Worm (Caenorhabditis elegans): ENCODE data around the gene F09E5.11.

F09E5.11 gene

DNA sequence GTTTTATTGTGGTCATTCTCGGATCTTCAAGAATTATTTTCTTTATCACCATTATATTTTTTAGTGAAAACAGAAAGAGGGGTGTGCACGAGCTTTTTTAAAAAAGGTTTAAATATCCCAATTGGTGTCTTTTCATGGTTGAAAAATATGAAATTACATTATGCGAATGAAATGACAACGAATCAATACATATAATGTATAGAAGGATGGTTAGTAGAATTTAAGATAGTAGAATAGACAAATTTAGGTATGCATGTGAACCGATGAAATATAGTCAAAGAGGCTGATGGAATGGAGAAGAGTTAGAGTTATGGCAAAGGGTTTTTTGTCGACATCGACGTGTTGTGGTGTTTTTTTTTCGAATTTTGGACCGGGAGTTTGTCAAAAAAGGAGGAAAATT is 6.5 kb upstream of the F09E5.11 start:
- no peak for TF ChIP-seq ref-1 (GFP tag; conservative IDR thresholded peaks at IDR 0.05)
- TF ChIP-seq ztf-23 (GFP tag; IDR thresholded peaks at IDR 0.05): no peak
- no peak for TF ChIP-seq med-1 (GFP tag; optimal IDR thresholded peaks at IDR 0.05; ENCODE audit: insufficient read depth)
- TF ChIP-seq cog-1 (tag; optimal IDR thresholded peaks at IDR 0.05): no peak

DNA sequence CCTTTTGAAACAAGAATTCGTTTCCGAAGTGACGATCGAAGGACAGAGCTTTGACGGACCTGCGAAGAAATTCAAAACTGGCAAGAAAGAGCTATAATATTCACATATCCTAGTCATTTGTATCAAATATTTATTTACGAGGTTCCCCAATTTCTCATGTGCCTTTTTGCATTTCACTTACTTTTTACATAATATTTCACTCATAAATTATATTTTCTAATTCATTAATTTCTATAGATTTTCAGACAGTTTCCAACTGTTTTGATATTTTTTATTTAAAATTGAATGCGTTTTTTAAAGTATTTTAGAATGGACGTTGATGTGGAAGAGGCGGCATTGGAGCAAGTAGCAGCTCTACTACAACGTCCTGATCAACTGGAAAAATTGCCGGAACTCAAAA is 1.3 kb upstream of the F09E5.11 start, which contains the start of gene sec-6:
Gene sec-6, plus strand, starts transcription at position 301 of the 400 bp plus-strand sequence.
- no peak for TF ChIP-seq klf-2 (GFP tag; conservative IDR thresholded peaks at IDR 0.05)
- no peak for TF ChIP-seq T22C8.4 (GFP tag; IDR thresholded peaks at IDR 0.05)
- no peak for TF ChIP-seq ref-1 (GFP tag; conservative IDR thresholded peaks at IDR 0.05)
- no peak for TF ChIP-seq flt-1 (GFP tag; IDR thresholded peaks at IDR 0.05)
- TF ChIP-seq cog-1 (tag; optimal IDR thresholded peaks at IDR 0.05): no peak
- no peak for TF ChIP-seq tab-1 (GFP tag; IDR thresholded peaks at IDR 0.05)

DNA sequence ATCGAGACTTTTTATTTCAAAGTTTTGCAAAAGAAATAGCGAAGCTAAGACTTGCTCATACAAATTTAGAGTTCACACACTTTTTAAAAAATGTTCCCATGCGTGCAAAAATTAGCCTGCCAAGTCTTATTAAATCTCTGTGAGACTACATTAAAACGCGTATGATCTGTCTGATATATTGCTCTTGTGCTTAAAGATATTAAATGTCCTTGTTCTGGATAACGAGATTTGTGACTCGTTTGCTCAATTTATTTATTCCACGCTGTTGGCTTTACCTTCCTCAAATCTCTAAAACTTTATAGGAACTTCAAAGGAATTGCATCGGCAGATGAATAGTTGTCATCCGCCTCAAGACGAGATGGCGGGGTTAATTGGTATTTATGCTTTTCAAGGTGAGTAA is 2.6 kb downstream of the F09E5.11 start, which contains the start of gene srg-69:
Gene srg-69, plus strand, starts transcription at position 301 of the 400 bp plus-strand sequence.
- TF ChIP-seq ztf-29 (GFP tag; IDR thresholded peaks at IDR 0.05) (no peak), tab-1 (GFP tag; IDR thresholded peaks at IDR 0.05) (no peak), med-1 (GFP tag; optimal IDR thresholded peaks at IDR 0.05; ENCODE audit: insufficient read depth) (no peak), cog-1 (tag; optimal IDR thresholded peaks at IDR 0.05) (no peak), klf-2 (GFP tag; conservative IDR thresholded peaks at IDR 0.05) (no peak), T22C8.4 (GFP tag; IDR thresholded peaks at IDR 0.05) (no peak), ref-1 (GFP tag; conservative IDR thresholded peaks at IDR 0.05) (no peak), ztf-23 (GFP tag; IDR thresholded peaks at IDR 0.05) (no peak), flt-1 (GFP tag; IDR thresholded peaks at IDR 0.05) (no peak)

DNA sequence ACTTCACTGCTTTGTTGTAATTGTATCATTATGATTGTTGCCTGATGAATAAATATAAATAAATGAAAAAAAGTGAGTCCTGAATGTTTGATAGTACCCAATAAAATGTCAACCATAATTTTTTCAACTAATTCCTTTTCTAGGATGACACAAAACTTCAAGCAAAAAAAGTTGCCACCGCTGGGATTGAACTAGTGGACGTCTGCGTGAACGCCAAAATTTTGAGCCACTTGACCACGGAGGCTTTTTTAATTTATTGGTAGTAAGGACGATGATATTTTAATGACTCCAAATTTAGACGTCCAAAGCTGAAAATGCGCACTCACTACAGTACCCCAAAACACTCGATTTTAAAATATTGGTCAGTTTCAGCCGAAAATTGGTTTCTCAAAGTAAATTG is 4.3 kb downstream of the F09E5.11 start:
- TF ChIP-seq ztf-29 (GFP tag; IDR thresholded peaks at IDR 0.05) (no peak), ref-1 (GFP tag; conservative IDR thresholded peaks at IDR 0.05) (no peak), cog-1 (tag; optimal IDR thresholded peaks at IDR 0.05) (no peak), med-1 (GFP tag; optimal IDR thresholded peaks at IDR 0.05; ENCODE audit: insufficient read depth) (no peak)

DNA sequence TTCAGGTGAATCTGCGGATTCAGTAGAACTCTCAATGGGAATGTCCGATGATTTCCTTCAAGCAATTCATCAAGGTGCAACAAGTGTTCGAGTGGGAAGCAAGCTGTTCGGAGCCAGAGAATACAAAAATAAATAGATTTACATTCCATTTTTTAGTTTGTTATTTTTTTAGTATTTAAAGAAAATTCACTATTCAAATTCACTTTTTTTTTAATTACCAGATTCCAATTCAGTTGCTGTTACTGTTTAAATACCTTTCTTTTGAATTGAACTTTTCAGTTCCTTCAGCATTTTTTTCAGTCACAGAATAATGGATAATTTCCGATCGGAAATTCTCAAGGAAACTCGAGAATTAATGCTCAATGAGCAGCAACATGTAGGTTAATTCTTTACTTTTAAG is 6.2 kb downstream of the F09E5.11 start, which contains the start of gene F09E5.7:
Gene F09E5.7, plus strand, starts transcription at position 301 of the 400 bp plus-strand sequence.
- TF ChIP-seq med-1 (GFP tag; optimal IDR thresholded peaks at IDR 0.05; ENCODE audit: insufficient read depth): no peak
- TF ChIP-seq T22C8.4 (GFP tag; IDR thresholded peaks at IDR 0.05): no peak
- no peak for TF ChIP-seq flt-1 (GFP tag; IDR thresholded peaks at IDR 0.05)

DNA sequence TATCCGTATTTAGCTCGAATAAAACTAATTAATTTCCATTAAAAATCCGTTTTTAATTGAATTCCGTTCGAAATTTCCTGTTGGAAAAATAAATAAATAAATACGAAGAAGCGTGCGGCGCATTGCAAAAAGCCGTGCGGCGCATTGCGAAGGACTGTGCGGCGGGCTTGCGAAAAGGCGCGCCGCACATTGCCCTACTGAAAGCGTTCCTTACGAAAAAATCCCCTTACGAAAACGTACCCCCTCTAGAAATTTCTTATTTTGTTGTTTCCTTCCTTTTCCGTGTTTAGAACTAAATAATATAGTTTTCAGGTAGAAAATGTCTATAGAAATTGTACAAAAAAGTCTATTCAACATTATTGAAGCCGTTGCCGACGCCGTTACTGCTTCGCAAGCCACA is 7.6 kb downstream of the F09E5.11 start, which contains the start of gene F09E5.8:
Gene F09E5.8, plus strand, starts transcription at position 313 of the 400 bp plus-strand sequence.
- TF ChIP-seq klf-2 (GFP tag; conservative IDR thresholded peaks at IDR 0.05): 0 out of 2 replicates have a peak, but pooled peaks have one; percentile 55
- TF ChIP-seq ztf-23 (GFP tag; IDR thresholded peaks at IDR 0.05): peak; percentile 84
- peak; percentile 81; the same call in 1 of the 2 replicates for TF ChIP-seq flt-1 (GFP tag; IDR thresholded peaks at IDR 0.05)
- TF ChIP-seq tab-1 (GFP tag; IDR thresholded peaks at IDR 0.05): 0 out of 2 replicates have a peak, but pooled peaks have one; percentile 45

DNA sequence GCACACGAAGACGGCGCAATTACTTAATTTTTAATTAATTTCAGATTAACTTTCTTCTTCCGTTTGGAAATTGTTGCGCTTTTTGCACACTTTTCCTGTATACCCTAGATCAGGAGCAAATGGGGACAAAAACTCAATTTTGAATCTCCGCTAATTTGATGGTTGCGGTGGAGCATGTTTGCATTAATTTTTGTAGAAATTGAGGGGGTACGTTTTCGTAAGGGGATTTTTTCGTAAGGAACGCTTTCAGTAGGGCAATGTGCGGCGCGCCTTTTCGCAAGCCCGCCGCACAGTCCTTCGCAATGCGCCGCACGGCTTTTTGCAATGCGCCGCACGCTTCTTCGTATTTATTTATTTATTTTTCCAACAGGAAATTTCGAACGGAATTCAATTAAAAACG is 11.6 kb downstream of the F09E5.11 start:
- TF ChIP-seq flt-1 (GFP tag; IDR thresholded peaks at IDR 0.05): peak; percentile 87
- TF ChIP-seq ztf-29 (GFP tag; IDR thresholded peaks at IDR 0.05): peak; percentile 75
- peak; percentile 81 for TF ChIP-seq klf-2 (GFP tag; conservative IDR thresholded peaks at IDR 0.05)
- TF ChIP-seq tab-1 (GFP tag; IDR thresholded peaks at IDR 0.05): peak; percentile 81
- TF ChIP-seq ztf-23 (GFP tag; IDR thresholded peaks at IDR 0.05): peak; percentile 92

DNA sequence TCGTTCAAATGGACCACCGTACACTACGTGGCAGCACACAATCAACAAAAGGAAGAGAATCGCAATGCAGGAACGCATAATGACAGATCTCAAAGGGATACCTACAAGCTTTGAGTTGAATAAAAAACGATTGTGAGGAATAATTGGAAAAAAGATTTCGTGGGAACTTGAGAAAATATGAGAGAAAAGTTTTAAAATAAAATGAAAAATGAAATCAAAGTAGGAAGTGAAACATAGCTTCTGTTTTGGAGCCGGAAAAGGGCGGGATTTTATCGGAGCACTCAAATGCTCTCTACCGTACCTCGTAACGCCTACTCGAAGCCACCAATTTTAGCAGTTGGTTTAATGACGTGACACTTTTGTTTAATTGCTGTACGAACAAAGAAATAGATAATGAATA is 13.2 kb downstream of the F09E5.11 start, which contains the start of gene F09E5.14:
Gene F09E5.14, minus strand, starts transcription at position 101 of the 400 bp plus-strand sequence.
- TF ChIP-seq flt-1 (GFP tag; IDR thresholded peaks at IDR 0.05): no peak
- TF ChIP-seq ztf-23 (GFP tag; IDR thresholded peaks at IDR 0.05): no peak
- no peak for TF ChIP-seq tab-1 (GFP tag; IDR thresholded peaks at IDR 0.05)
- TF ChIP-seq T22C8.4 (GFP tag; IDR thresholded peaks at IDR 0.05): no peak
- TF ChIP-seq klf-2 (GFP tag; conservative IDR thresholded peaks at IDR 0.05): no peak
- no peak for TF ChIP-seq cog-1 (tag; optimal IDR thresholded peaks at IDR 0.05)

DNA sequence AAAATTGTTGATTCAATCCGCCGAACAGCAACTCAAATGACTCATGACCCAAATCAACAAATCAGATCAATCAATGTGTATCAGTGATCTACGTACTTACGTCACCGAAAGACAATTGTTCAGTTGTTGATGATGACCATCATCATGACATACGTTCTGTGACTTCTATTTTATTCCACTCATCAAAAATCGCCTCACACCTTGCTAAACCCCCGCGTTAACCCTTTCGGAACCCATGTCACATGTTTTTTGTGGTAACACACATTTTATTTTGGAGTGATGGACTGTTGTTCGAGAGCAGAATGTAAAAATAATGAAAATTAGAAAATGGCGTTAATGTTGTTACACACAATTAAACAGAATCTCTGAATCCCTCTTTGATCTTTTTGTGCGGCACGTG is 15.6 kb downstream of the F09E5.11 start:
- TF ChIP-seq med-1 (GFP tag; optimal IDR thresholded peaks at IDR 0.05; ENCODE audit: insufficient read depth) (no peak), ref-1 (GFP tag; conservative IDR thresholded peaks at IDR 0.05) (no peak), tab-1 (GFP tag; IDR thresholded peaks at IDR 0.05) (no peak), flt-1 (GFP tag; IDR thresholded peaks at IDR 0.05) (no peak), cog-1 (tag; optimal IDR thresholded peaks at IDR 0.05) (no peak), T22C8.4 (GFP tag; IDR thresholded peaks at IDR 0.05) (no peak), klf-2 (GFP tag; conservative IDR thresholded peaks at IDR 0.05) (no peak), ztf-23 (GFP tag; IDR thresholded peaks at IDR 0.05) (no peak), ztf-29 (GFP tag; IDR thresholded peaks at IDR 0.05) (no peak)

DNA sequence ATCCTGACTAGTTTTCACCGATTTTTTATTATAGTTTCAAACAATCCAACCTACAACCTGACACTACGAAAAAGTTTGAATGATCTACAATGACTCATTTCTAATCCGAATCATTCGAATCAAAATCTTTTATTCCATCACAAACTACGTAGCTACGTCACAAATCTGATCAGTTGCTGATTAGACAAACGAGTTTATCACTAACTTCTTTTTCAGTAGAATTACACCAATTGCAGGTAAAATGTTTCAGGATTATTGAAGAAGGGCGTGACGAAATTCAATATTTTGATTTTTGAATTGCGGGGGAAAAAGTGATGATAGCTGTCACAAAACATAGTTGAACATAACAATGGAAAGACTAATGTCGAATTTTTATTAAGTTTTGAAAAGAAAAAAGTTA is 16.4 kb downstream of the F09E5.11 start:
- TF ChIP-seq cog-1 (tag; optimal IDR thresholded peaks at IDR 0.05) (no peak), klf-2 (GFP tag; conservative IDR thresholded peaks at IDR 0.05) (no peak)
